Worm (Caenorhabditis elegans): Measurements from ENCODE around the gene srh-279.

- no peak for TF ChIP-seq him-1 (tag; optimal IDR thresholded peaks at IDR 0.05)
- TF ChIP-seq dao-5 (tag; optimal IDR thresholded peaks at IDR 0.05) = no peak
Measured at ce11 chrV:16229896-16230295, 37.7 kb downstream of the srh-279 start, which contains the start of the genes F21H7.2 and F21H7.12.
